Worm (Caenorhabditis elegans) whole organism, mixed stage, embryonic: ENCODE data around the gene C46H3.2.

Experiments
- blmp-1 ChIP-seq: fragments of 150-350 bp; optimal IDR thresholded peaks from 2 replicates; lab custom pipeline; 2014; ENCODE audit warnings: missing biosample characterization, missing genetic modification characterization
- elt-1 ChIP-seq: sonication (generic microtip); optimal IDR thresholded peaks from 2 replicates; lab custom pipeline; 2017; ENCODE audit warnings: missing genetic modification characterization, mild to moderate bottlenecking, missing compliant biosample characterization, antibody characterized with exemption, moderate library complexity, borderline replicate concordance; ENCODE audit not compliant: insufficient read depth
- mep-1 ChIP-seq: fragments of 150-350 bp; optimal IDR thresholded peaks from 2 replicates; lab custom pipeline; 2017; ENCODE audit warnings: missing biosample characterization, missing genetic modification reagents, missing genetic modification characterization, inconsistent platforms
- nhr-28 ChIP-seq: fragments of 150-350 bp; optimal IDR thresholded peaks from 2 replicates; lab custom pipeline; 2014; ENCODE audit warnings: missing biosample characterization, missing genetic modification characterization
- nhr-76 ChIP-seq: sonication (generic microtip); optimal IDR thresholded peaks from 2 replicates; lab custom pipeline; 2017; ENCODE audit warnings: missing biosample characterization, missing genetic modification characterization
- pha-4 ChIP-seq: fragments of 150-350 bp; optimal IDR thresholded peaks from 2 replicates; lab custom pipeline; 2018; ENCODE audit warnings: missing biosample characterization, missing genetic modification reagents, missing genetic modification characterization
- sem-2 ChIP-seq: fragments of 200-800 bp; sonication (Bioruptor generic); optimal IDR thresholded peaks from 2 replicates; lab custom pipeline; 2018; ENCODE audit warnings: mild to moderate bottlenecking, missing genetic modification characterization, missing compliant biosample characterization
- snpc-4 ChIP-seq: fragments of 150-350 bp; optimal IDR thresholded peaks from 2 replicates; lab custom pipeline; 2014; ENCODE audit warnings: missing biosample characterization, missing genetic modification characterization
- unc-39 ChIP-seq: fragments of 150-350 bp; optimal IDR thresholded peaks from 2 replicates; lab custom pipeline; 2014; ENCODE audit warnings: missing biosample characterization, missing genetic modification characterization
- unc-62 ChIP-seq: fragments of 150-350 bp; optimal IDR thresholded peaks from 2 replicates; lab custom pipeline; 2014; ENCODE audit warnings: missing biosample characterization, missing genetic modification reagents, missing genetic modification characterization

- TF ChIP-seq blmp-1 (tag; lab: Kevin White, UChicago) (no peak), pha-4 (tag; lab: Kevin White, UChicago) (no peak), nhr-76 (no peak), sem-2 (GFP tag; lab: Kevin White, UChicago) (no peak), elt-1 (tag; lab: Kevin White, UChicago) (no peak), unc-62 (GFP tag; lab: Kevin White, UChicago) (no peak), nhr-28 (tag; lab: Kevin White, UChicago) (no peak), unc-39 (no peak), snpc-4 (tag; lab: Kevin White, UChicago) (no peak), mep-1 (tag; lab: Kevin White, UChicago) (no peak)
These were observed 25.0 kb upstream of the C46H3.2 start, which contains the start of gene npr-11 for ce11 chrX:1255547-1255946.
